Worm (Caenorhabditis elegans): ENCODE results near the gene F13C5.3.
A peak's percentile ranks its signal among the peaks of the same experiment; 100 is the strongest.

F13C5.3 gene

ce11 chrX:600671-601070, 1.3 kb upstream of the F13C5.3 start (continued):
- TF ChIP-seq aly-2 (tag; optimal IDR thresholded peaks at IDR 0.05) (no peak), dpl-1 (GFP tag; optimal IDR thresholded peaks at IDR 0.05) (no peak), fkh-10 (GFP tag; optimal IDR thresholded peaks at IDR 0.05) (no peak), nhr-71 (tag; optimal IDR thresholded peaks at IDR 0.05) (peak; percentile 54), tbx-2 (tag; optimal IDR thresholded peaks at IDR 0.05) (no peak), dsc-1 (tag; optimal IDR thresholded peaks at IDR 0.05) (peak; percentile 9), F16B12.6 (tag; optimal IDR thresholded peaks at IDR 0.05) (no peak), tlp-1 (tag; optimal IDR thresholded peaks at IDR 0.05) (no peak), unc-98 (GFP tag; IDR thresholded peaks at IDR 0.05) (no peak), irx-1 (tag; optimal IDR thresholded peaks at IDR 0.05) (no peak), sox-4 (tag; optimal IDR thresholded peaks at IDR 0.05) (no peak), C34B4.2 (tag; optimal IDR thresholded peaks at IDR 0.05) (no peak), ces-1 (GFP tag; optimal IDR thresholded peaks at IDR 0.05) (no peak), Y116A8C.19 (tag; optimal IDR thresholded peaks at IDR 0.05; ENCODE audit: borderline replicate concordance) (no peak), nhr-76 (tag; optimal IDR thresholded peaks at IDR 0.05) (no peak), mep-1 (tag; optimal IDR thresholded peaks at IDR 0.05) (no peak), lin-14 (GFP tag; optimal IDR thresholded peaks at IDR 0.05) (peak; percentile 73), nhr-47 (tag; optimal IDR thresholded peaks at IDR 0.05) (peak; percentile 25), C16A3.4 (tag; optimal IDR thresholded peaks at IDR 0.05) (no peak), nhr-19 (GFP tag; conservative IDR thresholded peaks at IDR 0.05) (no peak), ceh-82 (tag; optimal IDR thresholded peaks at IDR 0.05) (no peak), alr-1 (tag; optimal IDR thresholded peaks at IDR 0.05; ENCODE audit: borderline replicate concordance) (no peak), aha-1 (tag; optimal IDR thresholded peaks at IDR 0.05) (no peak), egl-13 (tag; optimal IDR thresholded peaks at IDR 0.05) (peak; percentile 62), ztf-11 (tag; optimal IDR thresholded peaks at IDR 0.05) (no peak), nhr-20 (tag; optimal IDR thresholded peaks at IDR 0.05) (peak; percentile 49), ceh-88 (GFP tag; IDR thresholded peaks at IDR 0.05) (no peak), ceh-63 (GFP tag; optimal IDR thresholded peaks at IDR 0.05) (no peak), jun-1 (tag; optimal IDR thresholded peaks at IDR 0.05) (peak; percentile 35), vab-15 (tag; optimal IDR thresholded peaks at IDR 0.05) (no peak)

- TF ChIP-seq nhr-85 (tag) = peak; percentile 34
- no peak for TF ChIP-seq C16A3.4 (tag; optimal IDR thresholded peaks at IDR 0.05)
- no peak for TF ChIP-seq unc-62 (GFP tag; optimal IDR thresholded peaks at IDR 0.05)
- no peak for TF ChIP-seq ztf-11 (tag; optimal IDR thresholded peaks at IDR 0.05)
- TF ChIP-seq ztf-4 (tag; optimal IDR thresholded peaks at IDR 0.05) = no peak
- TF ChIP-seq ceh-8 (GFP tag; optimal IDR thresholded peaks at IDR 0.05) = peak; percentile 56
- no peak for TF ChIP-seq F16B12.6 (tag; optimal IDR thresholded peaks at IDR 0.05)
- no peak for TF ChIP-seq Y116A8C.19 (tag; optimal IDR thresholded peaks at IDR 0.05; ENCODE audit: borderline replicate concordance)
Observed at ce11 chrX:593910-594447, 5.4 kb downstream of the F13C5.3 start, which contains the start of gene F13C5.2. Gene F13C5.2, plus strand, starts transcription at chrX:593960.

- TF ChIP-seq aha-1 (tag; optimal IDR thresholded peaks at IDR 0.05) (no peak), fos-1 (tag; optimal IDR thresholded peaks at IDR 0.05) (peak; percentile 70), dsc-1 (tag; optimal IDR thresholded peaks at IDR 0.05) (peak; percentile 79), nhr-47 (tag; optimal IDR thresholded peaks at IDR 0.05) (peak; percentile 86), alr-1 (tag; optimal IDR thresholded peaks at IDR 0.05; ENCODE audit: borderline replicate concordance) (no peak), nhr-19 (GFP tag; conservative IDR thresholded peaks at IDR 0.05) (no peak; the same call in 1 of the 2 replicates), mdl-1 (tag; optimal IDR thresholded peaks at IDR 0.05) (peak; percentile 80 to 97), nhr-28 (tag; optimal IDR thresholded peaks at IDR 0.05) (no peak), ceh-63 (GFP tag; optimal IDR thresholded peaks at IDR 0.05) (no peak), nhr-11 (tag; optimal IDR thresholded peaks at IDR 0.05) (no peak), tlp-1 (tag; optimal IDR thresholded peaks at IDR 0.05) (no peak), egl-27 (tag; optimal IDR thresholded peaks at IDR 0.05) (peak; percentile 45 to 81), nhr-77 (tag; optimal IDR thresholded peaks at IDR 0.05) (peak; percentile 80), ztf-11 (tag; optimal IDR thresholded peaks at IDR 0.05) (peak in 1 of 2 experiments; percentile 78), ets-5 (GFP tag; IDR thresholded peaks at IDR 0.05) (no peak), fkh-10 (GFP tag; optimal IDR thresholded peaks at IDR 0.05) (peak; percentile 86), unc-98 (GFP tag; IDR thresholded peaks at IDR 0.05) (no peak), mep-1 (tag; optimal IDR thresholded peaks at IDR 0.05) (peak; percentile 65), F16B12.6 (tag; optimal IDR thresholded peaks at IDR 0.05) (no peak), nhr-237 (tag; optimal IDR thresholded peaks at IDR 0.05) (peak; percentile 77), irx-1 (tag; optimal IDR thresholded peaks at IDR 0.05) (peak; percentile 70), lin-13 (GFP tag; optimal IDR thresholded peaks at IDR 0.05) (peak; percentile 71), hlh-4 (tag; optimal IDR thresholded peaks at IDR 0.05) (no peak), isw-1 (GFP tag; IDR thresholded peaks at IDR 0.05) (peak; percentile 68), swsn-7 (tag; optimal IDR thresholded peaks at IDR 0.05) (peak; percentile 90), sox-4 (tag; optimal IDR thresholded peaks at IDR 0.05) (peak; percentile 55), elt-3 (tag; optimal IDR thresholded peaks at IDR 0.05) (peak in 1 of 6 experiments; percentile 45), aly-2 (tag; optimal IDR thresholded peaks at IDR 0.05) (peak; percentile 44)
Observed at ce11 chrX:593245-593733, 6.1 kb downstream of the F13C5.3 start.
